Fruit fly (Drosophila melanogaster): Measurements from ENCODE around the gene IntS10.

IntS10 gene

DNA sequence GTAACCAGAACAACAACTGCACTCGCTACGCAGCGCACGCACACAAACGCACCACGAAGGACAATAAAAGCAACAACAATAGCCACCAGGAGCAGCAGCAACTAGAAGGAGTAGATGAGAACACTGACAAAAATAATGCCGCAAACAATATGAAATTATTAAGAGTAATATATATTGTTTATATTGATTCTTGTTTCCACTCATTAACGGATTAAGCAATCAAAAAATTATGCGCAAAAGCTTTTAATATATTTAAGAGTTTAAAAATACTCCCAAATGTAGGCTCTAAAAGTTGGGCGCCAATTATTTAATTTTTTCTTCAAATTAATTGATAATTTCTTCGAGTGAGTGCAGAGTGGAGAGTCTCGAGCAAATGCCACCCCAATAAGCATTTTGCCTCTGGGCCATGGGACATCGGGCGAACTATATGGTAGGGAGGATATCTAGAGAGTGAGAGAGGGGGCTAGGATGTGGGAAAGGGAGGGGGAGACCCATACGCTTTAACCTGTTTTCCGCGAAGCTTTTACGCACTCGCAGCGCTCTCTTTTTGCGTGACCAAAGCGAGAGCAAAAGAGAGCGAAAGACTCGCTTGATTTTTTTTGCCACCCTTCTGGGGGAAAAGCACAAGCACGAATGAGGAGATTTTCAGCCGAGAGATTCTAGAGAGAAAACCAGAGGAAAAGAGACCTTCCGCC is 18.4 kb downstream of the IntS10 start, which contains the start of gene Rdh (continued):
- peak; percentile 45; the same call in 1 of the 2 replicates for TF ChIP-seq CG15336 (GFP tag; IDR thresholded peaks at IDR 0.05)
- TF ChIP-seq svp (GFP tag), result peak; percentile 67
- TF ChIP-seq CG11762 (GFP tag; optimal IDR thresholded peaks at IDR 0.05; ENCODE audit: insufficient read depth), result peak; percentile 41
- peak; percentile 50 for TF ChIP-seq CG6808 (GFP tag; optimal IDR thresholded peaks at IDR 0.05)
- TF ChIP-seq Eip78C (GFP tag), result peak; percentile 85
- peak; percentile 36 for TF ChIP-seq net (GFP tag; optimal IDR thresholded peaks at IDR 0.05)
- TF ChIP-seq cyc (GFP tag; optimal IDR thresholded peaks at IDR 0.05), result peak; percentile 32
- peak; percentile 61 for TF ChIP-seq Met (GFP tag; optimal IDR thresholded peaks at IDR 0.05)
- no peak for TF ChIP-seq CG11294 (GFP tag; IDR thresholded peaks at IDR 0.05)
- peak; percentile 66 for TF ChIP-seq pdm3 (GFP tag; optimal IDR thresholded peaks at IDR 0.05)
- peak; percentile 58 for TF ChIP-seq CG34406 (GFP tag; optimal IDR thresholded peaks at IDR 0.05)
- TF ChIP-seq ss (GFP tag; optimal IDR thresholded peaks at IDR 0.05), result peak; percentile 44 to 58
- peak; percentile 2 for TF ChIP-seq Hr39 (GFP tag; optimal IDR thresholded peaks at IDR 0.05)
- TF ChIP-seq Blimp-1 (GFP tag; optimal IDR thresholded peaks at IDR 0.05), result no peak
- no peak for TF ChIP-seq CG7368 (GFP tag; optimal IDR thresholded peaks at IDR 0.05)
- peak; percentile 53 for TF ChIP-seq topi (GFP tag; optimal IDR thresholded peaks at IDR 0.05)
- no peak for TF ChIP-seq dac (GFP tag; optimal IDR thresholded peaks at IDR 0.05)
- no peak for TF ChIP-seq CG6163 (GFP tag; IDR thresholded peaks at IDR 0.05)
- no peak for TF ChIP-seq eg (GFP tag; IDR thresholded peaks at IDR 0.05)
- peak; percentile 42 for TF ChIP-seq CG8632 (GFP tag; optimal IDR thresholded peaks at IDR 0.05)

DNA sequence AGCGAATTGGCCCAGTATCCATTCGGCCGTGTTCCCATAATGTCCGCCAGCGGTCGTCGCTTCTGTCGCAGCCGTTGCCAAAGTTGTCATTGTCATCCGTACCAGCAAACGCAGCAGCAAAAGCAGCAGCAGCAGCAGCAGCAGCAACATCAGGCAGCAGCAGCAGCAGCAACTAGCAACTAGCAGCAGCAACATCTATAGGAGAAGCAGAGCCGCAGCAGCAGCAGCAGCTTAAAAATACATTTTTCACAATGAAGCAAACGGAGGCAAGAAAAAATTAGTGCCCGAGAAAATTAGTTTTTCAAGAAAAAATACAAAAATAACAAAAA is 18.9 kb downstream of the IntS10 start:
- TF ChIP-seq Ets21C (GFP tag; optimal IDR thresholded peaks at IDR 0.05) (no peak), CG9139 (GFP tag; optimal IDR thresholded peaks at IDR 0.05) (no peak), CG6163 (GFP tag; IDR thresholded peaks at IDR 0.05) (no peak), CG11902 (GFP tag; optimal IDR thresholded peaks at IDR 0.05) (no peak), topi (GFP tag; optimal IDR thresholded peaks at IDR 0.05) (no peak), CG15336 (GFP tag; IDR thresholded peaks at IDR 0.05) (no peak), fd59A (GFP tag; optimal IDR thresholded peaks at IDR 0.05) (no peak), CG32006 (GFP tag; optimal IDR thresholded peaks at IDR 0.05) (no peak), CG8632 (GFP tag; optimal IDR thresholded peaks at IDR 0.05) (no peak), Hr38 (GFP tag; optimal IDR thresholded peaks at IDR 0.05) (no peak), Sox15 (GFP tag; optimal IDR thresholded peaks at IDR 0.05) (no peak), salr (GFP tag; optimal IDR thresholded peaks at IDR 0.05) (no peak), OdsH (GFP tag; optimal IDR thresholded peaks at IDR 0.05) (no peak), CG6792 (GFP tag; optimal IDR thresholded peaks at IDR 0.05) (no peak), vri (GFP tag; optimal IDR thresholded peaks at IDR 0.05) (no peak), CG31627 (GFP tag; optimal IDR thresholded peaks at IDR 0.05) (no peak), ss (GFP tag; optimal IDR thresholded peaks at IDR 0.05) (no peak)

DNA sequence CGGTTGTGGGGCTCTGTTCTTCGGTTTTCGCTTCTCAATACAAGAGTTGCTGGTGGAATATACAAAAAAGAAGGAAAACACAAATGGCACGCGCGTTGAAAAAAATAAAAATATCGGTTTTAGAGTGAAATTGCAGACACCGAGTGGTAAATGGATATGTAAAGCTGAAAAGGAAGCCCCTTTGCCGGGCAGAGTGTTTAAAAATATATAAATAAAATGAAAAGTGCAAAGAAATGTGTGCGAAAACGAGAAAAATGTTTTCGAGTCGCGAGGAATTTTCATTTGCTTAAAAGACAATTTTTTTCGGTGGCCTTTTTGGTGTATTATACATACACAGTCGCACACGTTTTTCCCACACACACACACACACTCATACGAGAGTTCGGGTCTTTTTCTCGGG is 19.4 kb downstream of the IntS10 start:
- no peak for TF ChIP-seq CG16779 (tag; optimal IDR thresholded peaks at IDR 0.05)
- TF ChIP-seq CG6808 (GFP tag; optimal IDR thresholded peaks at IDR 0.05), result no peak
- no peak for TF ChIP-seq fd85E (GFP tag; optimal IDR thresholded peaks at IDR 0.05)
- no peak for TF ChIP-seq CG3032 (tag; optimal IDR thresholded peaks at IDR 0.05)
- peak; percentile 16 for TF ChIP-seq CG6276 (GFP tag; optimal IDR thresholded peaks at IDR 0.05)
- no peak for TF ChIP-seq Hr38 (GFP tag; optimal IDR thresholded peaks at IDR 0.05)
- TF ChIP-seq Eip78C (GFP tag), result peak; percentile 54
- no peak for TF ChIP-seq CG31627 (GFP tag; optimal IDR thresholded peaks at IDR 0.05)
- no peak for TF ChIP-seq svp (GFP tag)
- TF ChIP-seq Sox14 (GFP tag; optimal IDR thresholded peaks at IDR 0.05), result no peak
- no peak for TF ChIP-seq CG8119 (GFP tag; IDR thresholded peaks at IDR 0.05)
- TF ChIP-seq cyc (GFP tag; optimal IDR thresholded peaks at IDR 0.05), result no peak

Measured in whole organism, prepupa.